Fruit fly (Drosophila melanogaster) whole organism, embryonic: ENCODE measurements around the gene CG34057.

Experiments used
- Atf-2 ChIP-seq: fragments of 200-800 bp; sonication (Bioruptor generic); optimal IDR thresholded peaks from 2 replicates; lab custom pipeline; 2016; ENCODE audit warnings: missing biosample characterization, missing genetic modification characterization
- CG10431 ChIP-seq: fragments of 200-800 bp; sonication (Bioruptor generic); optimal IDR thresholded peaks from 3 replicates; lab custom pipeline; 2018; ENCODE audit warnings: missing biosample characterization, mild to moderate bottlenecking, missing genetic modification characterization
- CG11504 ChIP-seq: fragments of 200-800 bp; sonication (Bioruptor generic); optimal IDR thresholded peaks from 3 replicates; lab custom pipeline; 2019; ENCODE audit warnings: missing biosample characterization, mild to moderate bottlenecking, missing genetic modification characterization, moderate library complexity
- CG11560 ChIP-seq: fragments of 200-800 bp; sonication (Bioruptor generic); IDR thresholded peaks from 3 replicates; pipeline ENCODE4 v1.3.6; 2022; ENCODE audit warnings: missing biosample characterization, missing genetic modification characterization
- CG11696 ChIP-seq: fragments of 200-800 bp; sonication (Bioruptor generic); IDR thresholded peaks from 2 replicates; pipeline ENCODE4 v1.3.6; 2022; ENCODE audit warnings: missing biosample characterization, missing genetic modification characterization
- CG12236 ChIP-seq: fragments of 200-800 bp; sonication (Bioruptor generic); optimal IDR thresholded peaks from 2 replicates; lab custom pipeline; 2016; ENCODE audit warnings: missing biosample characterization, missing genetic modification characterization
- CG13775 ChIP-seq: fragments of 200-800 bp; sonication (Bioruptor generic); optimal IDR thresholded peaks from 3 replicates; lab custom pipeline; 2017; ENCODE audit warnings: missing biosample characterization, mild to moderate bottlenecking, missing genetic modification characterization
- CG17361 ChIP-seq: fragments of 200-800 bp; sonication (Bioruptor generic); IDR thresholded peaks from 3 replicates; pipeline ENCODE4 v1.3.6; 2022; ENCODE audit warnings: missing biosample characterization, missing genetic modification characterization
- CG18599 ChIP-seq: fragments of 200-800 bp; sonication (Bioruptor generic); optimal IDR thresholded peaks from 3 replicates; lab custom pipeline; 2017; ENCODE audit warnings: missing biosample characterization, missing genetic modification characterization, mild to moderate bottlenecking, moderate library complexity, missing genetic modification reagents
- CG2116 ChIP-seq: fragments of 200-800 bp; sonication (Bioruptor generic); optimal IDR thresholded peaks from 3 replicates; lab custom pipeline; 2018; ENCODE audit warnings: missing biosample characterization, mild to moderate bottlenecking, missing genetic modification characterization
- CG2678 ChIP-seq: fragments of 200-800 bp; sonication (Bioruptor generic); optimal IDR thresholded peaks from 3 replicates; lab custom pipeline; 2019; ENCODE audit warnings: missing biosample characterization, mild to moderate bottlenecking, missing genetic modification characterization, moderate library complexity
- CG33213 ChIP-seq: fragments of 200-800 bp; sonication (Bioruptor generic); optimal IDR thresholded peaks from 3 replicates; lab custom pipeline; 2016; ENCODE audit warnings: missing biosample characterization, missing genetic modification characterization
- CG3995 ChIP-seq: fragments of 200-800 bp; sonication (Bioruptor generic); optimal IDR thresholded peaks from 3 replicates; lab custom pipeline; 2016; ENCODE audit warnings: missing biosample characterization, missing genetic modification characterization
- CG6254 ChIP-seq: fragments of 200-800 bp; sonication (Bioruptor generic); optimal IDR thresholded peaks from 3 replicates; lab custom pipeline; 2017; ENCODE audit warnings: mild to moderate bottlenecking, missing biosample characterization, missing genetic modification reagents, missing genetic modification characterization
- CG6791 ChIP-seq: fragments of 200-800 bp; sonication (Bioruptor generic); IDR thresholded peaks from 3 replicates; pipeline ENCODE4 v1.3.6; 2022; ENCODE audit warnings: missing biosample characterization, missing genetic modification characterization; ENCODE audit not compliant: partially characterized antibody
- CG7786 ChIP-seq: fragments of 200-800 bp; sonication (Bioruptor generic); optimal IDR thresholded peaks from 2 replicates; lab custom pipeline; 2016; ENCODE audit warnings: missing biosample characterization, missing genetic modification characterization
- CG8089 ChIP-seq: fragments of 200-800 bp; sonication (Bioruptor generic); optimal IDR thresholded peaks from 3 replicates; lab custom pipeline; 2016; ENCODE audit warnings: missing biosample characterization, missing genetic modification characterization
- CG8944 ChIP-seq: fragments of 200-800 bp; sonication (Bioruptor generic); optimal IDR thresholded peaks from 3 replicates; lab custom pipeline; 2016; ENCODE audit warnings: missing biosample characterization, missing genetic modification characterization
- CG9437 ChIP-seq: fragments of 200-800 bp; sonication (Bioruptor generic); optimal IDR thresholded peaks from 2 replicates; lab custom pipeline; 2018; ENCODE audit warnings: missing biosample characterization, mild to moderate bottlenecking, missing genetic modification characterization
- D19A ChIP-seq: fragments of 200-800 bp; optimal IDR thresholded peaks from 3 replicates; lab custom pipeline; 2019; ENCODE audit warnings: missing biosample characterization, mild to moderate bottlenecking, missing genetic modification characterization, moderate library complexity
- Mes4 ChIP-seq: fragments of 200-800 bp; sonication (Bioruptor generic); optimal IDR thresholded peaks from 2 replicates; lab custom pipeline; 2016; ENCODE audit warnings: missing biosample characterization, missing genetic modification characterization
- NC2β ChIP-seq: fragments of 200-800 bp; sonication (Bioruptor generic); optimal IDR thresholded peaks from 2 replicates; lab custom pipeline; 2016; ENCODE audit warnings: missing biosample characterization, missing genetic modification characterization
- Optix ChIP-seq: fragments of 200-800 bp; sonication (Bioruptor generic); IDR thresholded peaks from 3 replicates; pipeline ENCODE4 v1.3.6; 2022; ENCODE audit warnings: missing biosample characterization, missing genetic modification characterization
- Scr ChIP-seq: fragments of 200-800 bp; sonication (Bioruptor generic); IDR thresholded peaks from 2 replicates; pipeline ENCODE4 v1.3.6; 2022; ENCODE audit warnings: missing biosample characterization, missing genetic modification characterization; ENCODE audit not compliant: partially characterized antibody
- Six4 ChIP-seq: fragments of 200-800 bp; sonication (Bioruptor generic); optimal IDR thresholded peaks from 2 replicates; lab custom pipeline; 2016; ENCODE audit warnings: missing biosample characterization, missing genetic modification characterization
- Spps ChIP-seq: fragments of 200-800 bp; sonication (Bioruptor generic); optimal IDR thresholded peaks from 2 replicates; lab custom pipeline; 2018; ENCODE audit warnings: missing biosample characterization, mild to moderate bottlenecking, missing genetic modification characterization
- TFAM ChIP-seq: fragments of 200-800 bp; sonication (Bioruptor generic); optimal IDR thresholded peaks from 2 replicates; lab custom pipeline; 2017; ENCODE audit warnings: missing biosample characterization, missing genetic modification characterization, inconsistent platforms
- Taf1 ChIP-seq: fragments of 200-800 bp; sonication (Bioruptor generic); IDR thresholded peaks from 2 replicates; pipeline ENCODE4 v1.3.6; 2022; ENCODE audit warnings: missing biosample characterization, missing genetic modification characterization
- YL-1 ChIP-seq: fragments of 200-800 bp; sonication (Bioruptor generic); optimal IDR thresholded peaks from 3 replicates; lab custom pipeline; 2017; ENCODE audit warnings: missing biosample characterization, mild to moderate bottlenecking, missing genetic modification characterization
- crol ChIP-seq: fragments of 200-800 bp; sonication (Bioruptor generic); IDR thresholded peaks from 2 replicates; pipeline ENCODE4 v1.3.6; 2022; ENCODE audit warnings: missing biosample characterization, missing genetic modification characterization
- dm ChIP-seq: fragments of 200-800 bp; sonication (Bioruptor generic); optimal IDR thresholded peaks from 3 replicates; lab custom pipeline; 2016; ENCODE audit warnings: missing biosample characterization, missing genetic modification characterization
- gcm2 ChIP-seq: fragments of 200-800 bp; sonication (Bioruptor generic); optimal IDR thresholded peaks from 2 replicates; lab custom pipeline; 2016; ENCODE audit warnings: missing biosample characterization, missing genetic modification characterization
- gsb-n ChIP-seq: fragments of 200-800 bp; sonication (Bioruptor generic); optimal IDR thresholded peaks from 3 replicates; lab custom pipeline; 2018; ENCODE audit warnings: missing biosample characterization, mild to moderate bottlenecking, missing genetic modification characterization
- insv ChIP-seq, 2 experiments: fragments of 200-800 bp; sonication (Bioruptor generic); optimal IDR thresholded peaks; 3 replicates each; lab custom pipeline; 2016 to 2018; ENCODE audit warnings: missing biosample characterization in 2 of 2, missing genetic modification characterization in 2 of 2
- kay ChIP-seq: fragments of 200-800 bp; sonication (Bioruptor generic); optimal IDR thresholded peaks from 2 replicates; lab custom pipeline; 2016; ENCODE audit warnings: missing biosample characterization, missing genetic modification characterization
- lmd ChIP-seq: fragments of 200-800 bp; sonication (Bioruptor generic); IDR thresholded peaks from 2 replicates; pipeline ENCODE4 v1.3.6; 2022; ENCODE audit warnings: missing biosample characterization, missing genetic modification characterization
- lola ChIP-seq, 3 experiments: fragments of >200 bp in 2 of 3; fragments of 200-800 bp in 1 of 3; sonication (Bioruptor generic) in 1 of 3; optimal IDR thresholded peaks; 2 replicates each; lab custom pipeline; 2017 to 2019; ENCODE audit warnings: missing biosample characterization in 3 of 3, missing genetic modification characterization in 3 of 3, mild to moderate bottlenecking in 1 of 3, moderate library complexity in 1 of 3
- mam ChIP-seq: fragments of 200-800 bp; sonication (Bioruptor generic); optimal IDR thresholded peaks from 3 replicates; lab custom pipeline; 2016; ENCODE audit warnings: missing biosample characterization, missing genetic modification characterization
- pan ChIP-seq, 4 experiments: fragments of >200 bp in 3 of 4; fragments of 200-800 bp in 1 of 4; sonication (Bioruptor generic) in 1 of 4; optimal IDR thresholded peaks in 3 of 4; IDR thresholded peaks in 1 of 4; 2 replicates each; pipeline versions ENCODE4 v1.3.6 to Lab custom; 2017 to 2022; ENCODE audit warnings: missing biosample characterization in 2 of 4, missing genetic modification characterization in 2 of 4, mixed read lengths in 1 of 4
- sens ChIP-seq: fragments of 200-800 bp; sonication (Bioruptor generic); peaks from one replicate; lab custom pipeline; 2016; ENCODE audit warnings: missing biosample characterization, missing genetic modification characterization
- tgo ChIP-seq: fragments of 200-800 bp; sonication (Bioruptor generic); IDR thresholded peaks from 3 replicates; pipeline ENCODE4 v1.3.6; 2022; ENCODE audit warnings: missing biosample characterization, missing genetic modification characterization

The CG34057 gene

DNA sequence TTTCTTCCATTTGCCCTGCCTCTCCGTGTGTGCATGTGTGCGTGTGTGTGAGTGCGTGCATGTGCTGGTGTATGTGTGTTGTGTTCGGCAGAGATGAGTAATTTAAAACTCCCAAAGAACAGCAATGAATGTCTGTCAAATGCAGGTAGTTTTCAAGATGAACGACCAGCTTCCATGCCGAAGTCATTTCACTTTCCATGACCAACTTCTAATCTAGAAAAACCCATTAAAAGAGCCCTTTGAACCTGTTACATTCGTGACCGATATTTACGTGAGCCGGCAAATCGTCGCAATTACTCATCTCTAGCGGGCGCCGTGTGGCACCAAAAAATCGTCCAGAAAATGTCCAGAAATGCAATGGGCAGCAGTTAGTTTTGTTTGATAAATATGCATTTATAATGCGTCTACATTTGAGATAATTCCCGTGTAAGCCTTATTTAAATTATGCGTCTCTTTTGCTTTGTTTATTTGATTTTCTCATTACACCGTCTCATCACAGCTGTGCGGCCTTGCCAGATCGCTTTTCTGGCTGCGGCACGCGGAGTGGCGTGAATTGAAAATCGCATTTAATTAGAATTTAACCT lies 24.7 kb upstream of the CG34057 start (continued):
- TF ChIP-seq YL-1 (GFP tag; lab: Kevin White, UChicago), result peak; percentile 56
- peak; percentile 41 for TF ChIP-seq CG11504 (tag; lab: Kevin White, UChicago)
- TF ChIP-seq CG11696 (GFP tag; lab: Robert Waterston, UW), result no peak
- peak; percentile 19 for TF ChIP-seq Mes4 (GFP tag; lab: Kevin White, UChicago)
- 0 out of 2 replicates have a peak, but pooled peaks have one; percentile 11 for TF ChIP-seq Taf1 (GFP tag; lab: Robert Waterston, UW)
- TF ChIP-seq CG10431 (GFP tag; lab: Kevin White, UChicago), result no peak
- peak; percentile 85 for TF ChIP-seq Scr (GFP tag; lab: Robert Waterston, UW)
- TF ChIP-seq mam, result peak; percentile 62
- peak in 1 of 3 experiments; percentile 12 for TF ChIP-seq lola (GFP tag; optimal IDR thresholded peaks at IDR 0.05; lab: Kevin White, UChicago)
- peak; percentile 47 for TF ChIP-seq CG2116
- TF ChIP-seq tgo (GFP tag; lab: Robert Waterston, UW), result 0 out of 3 replicates have a peak, but pooled peaks have one; percentile 17
- TF ChIP-seq CG6791 (GFP tag; lab: Robert Waterston, UW), result peak; percentile 65; the same call in 2 of the 3 replicates
- peak; percentile 55 for TF ChIP-seq CG13775
- TF ChIP-seq CG18599 (GFP tag; lab: Kevin White, UChicago), result peak; percentile 2
- peak; percentile 50; the same call in 1 of the 2 replicates for TF ChIP-seq lmd (GFP tag; lab: Robert Waterston, UW)
- no peak for TF ChIP-seq NC2β (GFP tag; lab: Kevin White, UChicago)
- TF ChIP-seq CG7786 (GFP tag; lab: Kevin White, UChicago), result peak; percentile 40
- TF ChIP-seq CG2678 (tag; lab: Kevin White, UChicago), result peak; percentile 51
- peak; percentile 40 for TF ChIP-seq Six4 (GFP tag; lab: Kevin White, UChicago)
- TF ChIP-seq gcm2, result no peak
- TF ChIP-seq CG12236 (GFP tag; lab: Kevin White, UChicago), result no peak
- TF ChIP-seq CG8944 (GFP tag; lab: Kevin White, UChicago), result peak; percentile 59
- TF ChIP-seq kay (GFP tag; lab: Kevin White, UChicago), result peak; percentile 27
- TF ChIP-seq CG11560 (tag; lab: Robert Waterston, UW), result no peak
- TF ChIP-seq CG33213 (GFP tag; lab: Kevin White, UChicago), result peak; percentile 39
- no peak for TF ChIP-seq TFAM (GFP tag; lab: Kevin White, UChicago)
- peak; percentile 47 for TF ChIP-seq Atf-2 (GFP tag; lab: Kevin White, UChicago)
- TF ChIP-seq CG9437 (GFP tag; lab: Kevin White, UChicago), result peak; percentile 55
- TF ChIP-seq Spps (tag; lab: Kevin White, UChicago), result no peak
- peak; percentile 71; the same call in 2 of the 3 replicates for TF ChIP-seq CG17361 (GFP tag; lab: Robert Waterston, UW)
- TF ChIP-seq Optix (GFP tag; lab: Robert Waterston, UW), result peak; percentile 54; the same call in 1 of the 3 replicates
- TF ChIP-seq dm (GFP tag; lab: Kevin White, UChicago), result peak; percentile 82
- TF ChIP-seq gsb-n (tag; lab: Kevin White, UChicago), result peak; percentile 10
- TF ChIP-seq CG6254, result no peak
- peak; percentile 78 for TF ChIP-seq CG3995 (GFP tag; lab: Kevin White, UChicago)
- no peak for TF ChIP-seq pan (optimal IDR thresholded peaks at IDR 0.05; lab: Kevin White, UChicago)
- peak in 1 of 2 experiments; percentile 46 for TF ChIP-seq pan (GFP tag; optimal IDR thresholded peaks at IDR 0.05 in 1 of 2, IDR thresholded peaks at IDR 0.05 in 1 of 2)

DNA sequence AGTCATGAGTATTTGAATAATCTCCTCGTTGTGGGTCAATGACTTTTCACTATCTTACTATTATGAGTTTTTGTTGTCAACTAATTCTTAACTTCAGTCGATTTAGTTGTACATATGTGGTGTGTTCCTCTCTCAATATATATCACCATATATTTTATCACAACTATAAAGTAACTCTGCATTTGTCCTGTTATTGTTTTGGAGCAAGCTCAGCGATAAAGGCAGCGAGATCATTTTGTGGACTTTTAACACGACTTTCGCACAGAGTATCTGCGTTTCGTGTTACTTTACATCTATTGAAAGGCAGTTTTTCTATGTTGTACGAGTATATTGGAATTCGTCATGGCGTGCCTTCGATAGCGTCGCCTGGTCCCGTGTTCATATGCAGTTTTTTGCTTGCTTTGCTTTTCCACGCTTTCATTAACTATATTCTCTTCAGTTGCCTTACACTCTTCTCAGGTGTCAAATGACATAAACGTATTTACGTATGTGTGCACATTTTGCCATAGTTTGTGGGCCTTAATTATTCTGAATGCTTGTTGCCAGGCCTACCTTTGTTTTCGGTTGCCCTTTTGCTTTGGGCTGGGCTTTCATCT lies 21.7 kb upstream of the CG34057 start:
- TF ChIP-seq D19A (tag; lab: Kevin White, UChicago) (peak; percentile 89), sens (GFP tag; lab: Kevin White, UChicago) (peak; percentile 7), crol (GFP tag; lab: Robert Waterston, UW) (no peak), insv (GFP tag; optimal IDR thresholded peaks at IDR 0.05; lab: Kevin White, UChicago) (no peak), CG8089 (GFP tag; lab: Kevin White, UChicago) (no peak)
- TF ChIP-seq, all 482 proteins: peak for 2
